Worm (Caenorhabditis elegans) whole organism, L2 larva: ENCODE data around the gene T09A5.5.

Experiments
- C34F6.9 ChIP-seq: fragments of 150-350 bp; optimal IDR thresholded peaks from 2 replicates; lab custom pipeline; 2014; ENCODE audit warnings: missing biosample characterization, missing genetic modification characterization
- R02D3.7 ChIP-seq: fragments of 150-350 bp; optimal IDR thresholded peaks from 2 replicates; lab custom pipeline; 2014; ENCODE audit warnings: missing biosample characterization, missing genetic modification characterization
- ZK546.5 ChIP-seq: sonication (generic microtip); optimal IDR thresholded peaks from 2 replicates; lab custom pipeline; 2017; ENCODE audit warnings: missing biosample characterization, missing genetic modification characterization
- alr-1 ChIP-seq: fragments of 150-350 bp; optimal IDR thresholded peaks from 2 replicates; lab custom pipeline; 2014; ENCODE audit warnings: missing biosample characterization, missing genetic modification characterization
- blmp-1 ChIP-seq: sonication (generic microtip); optimal IDR thresholded peaks from 2 replicates; lab custom pipeline; 2017; ENCODE audit warnings: missing genetic modification characterization, mild to moderate bottlenecking, missing compliant biosample characterization, antibody characterized with exemption, moderate library complexity; ENCODE audit not compliant: insufficient read depth
- ceh-82 ChIP-seq: fragments of 150-350 bp; optimal IDR thresholded peaks from 2 replicates; lab custom pipeline; 2014; ENCODE audit warnings: missing biosample characterization, missing genetic modification characterization
- egl-27 ChIP-seq: sonication (generic microtip); optimal IDR thresholded peaks from 3 replicates; lab custom pipeline; 2017; ENCODE audit warnings: missing biosample characterization, missing genetic modification reagents, missing genetic modification characterization
- nhr-11 ChIP-seq: fragments of 150-350 bp; optimal IDR thresholded peaks from 2 replicates; lab custom pipeline; 2014; ENCODE audit warnings: missing biosample characterization, missing genetic modification characterization
- nhr-237 ChIP-seq: fragments of 150-350 bp; optimal IDR thresholded peaks from 2 replicates; lab custom pipeline; 2014; ENCODE audit warnings: missing biosample characterization, missing genetic modification characterization
- nhr-25 ChIP-seq: fragments of 150-350 bp; sonication (generic microtip); optimal IDR thresholded peaks from 3 replicates; lab custom pipeline; 2014; ENCODE audit warnings: missing biosample characterization, missing genetic modification characterization
- nhr-77 ChIP-seq: fragments of 150-350 bp; optimal IDR thresholded peaks from 2 replicates; lab custom pipeline; 2014; ENCODE audit warnings: missing biosample characterization, missing genetic modification characterization
- snpc-4 ChIP-seq: fragments of 150-350 bp; optimal IDR thresholded peaks from 2 replicates; lab custom pipeline; 2014; ENCODE audit warnings: missing biosample characterization, missing genetic modification characterization
- zag-1 ChIP-seq: fragments of 150-350 bp; optimal IDR thresholded peaks from 2 replicates; lab custom pipeline; 2014; ENCODE audit warnings: missing biosample characterization, missing genetic modification characterization
- ztf-11 ChIP-seq: sonication (generic microtip); optimal IDR thresholded peaks from 2 replicates; lab custom pipeline; 2017; ENCODE audit warnings: missing biosample characterization, missing genetic modification characterization

- TF ChIP-seq snpc-4 (tag; lab: Kevin White, UChicago) (no peak), ZK546.5 (no peak), nhr-11 (tag; lab: Kevin White, UChicago) (no peak), blmp-1 (tag; lab: Kevin White, UChicago) (no peak), alr-1 (tag; lab: Kevin White, UChicago) (no peak), nhr-25 (tag; lab: Kevin White, UChicago) (no peak), ceh-82 (tag; lab: Kevin White, UChicago) (no peak), nhr-77 (tag; lab: Kevin White, UChicago) (no peak), egl-27 (no peak), C34F6.9 (tag; lab: Kevin White, UChicago) (peak; percentile 6), ztf-11 (tag; lab: Kevin White, UChicago) (no peak), nhr-237 (tag; lab: Kevin White, UChicago) (no peak), zag-1 (no peak), R02D3.7 (no peak)
These were observed 13.9 kb downstream of the T09A5.5 start for ce11 chrII:7839703-7840102.
